Worm (Caenorhabditis elegans): ENCODE results near the gene F19H6.4.

DNA sequence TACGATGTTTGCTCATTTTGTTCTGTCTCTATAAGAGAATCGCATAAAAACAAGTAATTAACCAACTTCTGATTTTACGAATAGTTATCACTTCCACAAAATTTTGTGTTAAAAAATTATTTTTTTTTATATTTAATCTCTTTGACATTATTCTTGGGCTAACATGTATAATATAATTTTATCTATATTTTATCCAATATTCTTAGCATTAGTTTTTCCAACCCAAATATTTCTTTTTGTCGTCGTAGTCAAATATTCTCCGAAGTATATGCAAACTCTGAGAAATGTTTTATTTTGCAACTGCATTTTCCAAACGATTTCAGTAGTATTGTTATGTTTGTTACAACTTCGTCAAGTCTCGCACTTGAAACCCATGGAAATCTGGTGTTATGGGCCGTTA is 32.0 kb upstream of the F19H6.4 start, which contains the start of gene srd-47:
- TF ChIP-seq crh-2 (tag; optimal IDR thresholded peaks at IDR 0.05) (no peak), nhr-11 (tag; optimal IDR thresholded peaks at IDR 0.05) (no peak), ceh-16 (tag; optimal IDR thresholded peaks at IDR 0.05) (no peak), nhr-12 (tag; optimal IDR thresholded peaks at IDR 0.05) (no peak), lsy-2 (tag; optimal IDR thresholded peaks at IDR 0.05) (no peak), ama-1 (optimal IDR thresholded peaks at IDR 0.05) (no peak), snpc-4 (tag; optimal IDR thresholded peaks at IDR 0.05) (no peak), nhr-77 (tag; optimal IDR thresholded peaks at IDR 0.05) (no peak), lin-39 (tag; optimal IDR thresholded peaks at IDR 0.05) (no peak), nhr-25 (tag; optimal IDR thresholded peaks at IDR 0.05) (no peak), egl-27 (tag; optimal IDR thresholded peaks at IDR 0.05) (no peak), elt-1 (tag; optimal IDR thresholded peaks at IDR 0.05) (no peak), aly-2 (tag; optimal IDR thresholded peaks at IDR 0.05) (no peak), nhr-23 (tag; optimal IDR thresholded peaks at IDR 0.05) (no peak)
